Fruit fly (Drosophila melanogaster) S2 (cell line): ENCODE results near the gene neur.

Source experiments
- CG8478 ChIP-seq: fragments of >200 bp; optimal IDR thresholded peaks from 2 replicates; lab custom pipeline; 2018
- CTCF ChIP-seq, 2 experiments: fragments of >200 bp; optimal IDR thresholded peaks; 2 replicates each; lab custom pipeline; 2018

- TF ChIP-seq CG8478 (no peak), CTCF (optimal IDR thresholded peaks at IDR 0.05; lab: Kevin White, UChicago) (no peak)
Observed at dm6 chr3R:9037946-9038345, 1.3 kb downstream of the neur start.
